Fruit fly (Drosophila melanogaster): Measurements from ENCODE around the gene CG31674.

CG31674 gene

DNA sequence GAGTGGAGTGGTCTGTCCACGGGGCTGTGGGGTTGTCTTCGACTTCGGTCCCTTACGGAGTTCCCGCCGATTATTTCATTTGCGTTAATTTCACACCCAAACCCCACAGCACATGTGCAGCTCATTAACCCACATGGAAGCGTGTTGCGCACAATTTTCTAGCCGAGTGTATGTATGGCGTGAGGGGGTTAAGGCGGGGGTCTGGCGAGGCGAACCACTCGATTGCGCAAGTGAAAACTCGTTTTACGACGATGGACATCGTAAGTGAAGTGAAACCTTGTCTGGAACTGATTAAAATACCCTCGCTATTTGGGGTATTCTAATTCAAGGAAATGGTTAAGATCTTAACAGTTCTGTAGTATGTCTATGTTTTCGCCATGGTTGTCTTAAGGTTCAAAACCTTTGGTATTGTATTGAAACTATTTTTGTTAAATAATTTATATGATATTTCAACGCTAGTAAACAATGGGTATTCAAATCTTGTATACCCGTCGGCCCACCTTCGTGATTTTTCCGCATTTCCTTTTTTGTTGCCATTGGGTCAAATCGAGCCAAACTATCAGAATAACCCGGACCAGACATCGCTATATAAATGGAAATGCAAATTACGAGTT, 19.9 kb upstream of the CG31674 start (continued):
- TF ChIP-seq amos (GFP tag; IDR thresholded peaks at IDR 0.05; ENCODE audit: partially characterized antibody) (no peak), CG7271 (tag; optimal IDR thresholded peaks at IDR 0.05) (no peak), CG15011 (GFP tag; optimal IDR thresholded peaks at IDR 0.05) (no peak), mam (GFP tag; optimal IDR thresholded peaks at IDR 0.05) (no peak), cato (GFP tag; optimal IDR thresholded peaks at IDR 0.05; ENCODE audit: borderline replicate concordance) (peak; percentile 2), Lim3 (GFP tag; IDR thresholded peaks at IDR 0.05) (no peak), Poxn (GFP tag; IDR thresholded peaks at IDR 0.05) (no peak), CG7786 (GFP tag; optimal IDR thresholded peaks at IDR 0.05) (no peak), CG31388 (GFP tag; optimal IDR thresholded peaks at IDR 0.05) (no peak), CG3065 (GFP tag; optimal IDR thresholded peaks at IDR 0.05) (no peak), danr (GFP tag; IDR thresholded peaks at IDR 0.05) (no peak), p53 (GFP tag; optimal IDR thresholded peaks at IDR 0.05) (no peak), CG14014 (GFP tag; IDR thresholded peaks at IDR 0.05) (0 out of 2 replicates have a peak, but pooled peaks have one; percentile 32), kni (GFP tag; optimal IDR thresholded peaks at IDR 0.05) (peak; percentile 55), CG11504 (tag; optimal IDR thresholded peaks at IDR 0.05) (peak; percentile 59), en (GFP tag; optimal IDR thresholded peaks at IDR 0.05) (no peak), Hand (GFP tag; optimal IDR thresholded peaks at IDR 0.05) (no peak), CG12071 (GFP tag; optimal IDR thresholded peaks at IDR 0.05) (peak; percentile 35), CG2129 (GFP tag; IDR thresholded peaks at IDR 0.05; ENCODE audit: partially characterized antibody) (no peak), zfh2 (GFP tag; optimal IDR thresholded peaks at IDR 0.05) (no peak), lmd (GFP tag; IDR thresholded peaks at IDR 0.05) (peak; percentile 53; the same call in 1 of the 2 replicates), CG12769 (tag; optimal IDR thresholded peaks at IDR 0.05) (peak; percentile 19), ci (GFP tag; IDR thresholded peaks at IDR 0.05) (peak; percentile 75), mirr (GFP tag; optimal IDR thresholded peaks at IDR 0.05) (no peak), aop (GFP tag; IDR thresholded peaks at IDR 0.05) (no peak), Med (GFP tag) (peak; percentile 78), gro (GFP tag; optimal IDR thresholded peaks at IDR 0.05) (no peak), CG1832 (GFP tag; optimal IDR thresholded peaks at IDR 0.05) (no peak), ase (GFP tag; IDR thresholded peaks at IDR 0.05) (peak; percentile 56; the same call in 2 of the 3 replicates), Jarid2 (GFP tag; optimal IDR thresholded peaks at IDR 0.05) (no peak), CG12236 (GFP tag; optimal IDR thresholded peaks at IDR 0.05) (no peak), unc-4 (GFP tag; IDR thresholded peaks at IDR 0.05; ENCODE audit: partially characterized antibody) (no peak), pros (GFP tag; optimal IDR thresholded peaks at IDR 0.05) (no peak), CG12299 (tag; optimal IDR thresholded peaks at IDR 0.05) (no peak), CG6854 (GFP tag; optimal IDR thresholded peaks at IDR 0.05) (no peak), sens (GFP tag) (peak; percentile 72), CG3847 (GFP tag; IDR thresholded peaks at IDR 0.05) (no peak), CG6175 (GFP tag; IDR thresholded peaks at IDR 0.05) (no peak), sima (GFP tag; optimal IDR thresholded peaks at IDR 0.05) (no peak), hkb (optimal IDR thresholded peaks at IDR 0.05) (no peak), hkb (GFP tag; IDR thresholded peaks at IDR 0.05) (peak; percentile 72), sd (tag; optimal IDR thresholded peaks at IDR 0.05) (peak; percentile 3), otp (GFP tag; IDR thresholded peaks at IDR 0.05) (no peak), CG30020 (tag; optimal IDR thresholded peaks at IDR 0.05) (no peak), CG15514 (GFP tag; optimal IDR thresholded peaks at IDR 0.05) (peak; percentile 13), CG32532 (GFP tag; IDR thresholded peaks at IDR 0.05) (peak; percentile 35; the same call in 1 of the 2 replicates), Side (GFP tag; optimal IDR thresholded peaks at IDR 0.05) (no peak), HmgZ (tag; optimal IDR thresholded peaks at IDR 0.05) (no peak), Mad (GFP tag; optimal IDR thresholded peaks at IDR 0.05) (no peak), cad (GFP tag; optimal IDR thresholded peaks at IDR 0.05) (no peak), CG10274 (GFP tag; optimal IDR thresholded peaks at IDR 0.05) (peak; percentile 9)

All from whole organism, embryonic.